Worm (Caenorhabditis elegans) whole organism, young adult: ENCODE measurements around the gene ent-4.

Experiments
- Y56A3A.18 ChIP-seq: fragments of 200-800 bp; sonication (Bioruptor generic); IDR thresholded peaks from 2 replicates; pipeline ENCODE4 v1.3.6; 2022; ENCODE audit warnings: missing genetic modification reagents, missing genetic modification characterization, missing compliant biosample characterization
- athp-1 ChIP-seq: sonication (generic microtip); optimal IDR thresholded peaks from 2 replicates; lab custom pipeline; 2017; ENCODE audit warnings: mild to moderate bottlenecking, missing genetic modification characterization, missing compliant biosample characterization
- cebp-1 ChIP-seq, 2 experiments: fragments of 200-800 bp in 1 of 2; sonication (Bioruptor generic) in 1 of 2; sonication (generic microtip) in 1 of 2; IDR thresholded peaks in 1 of 2; optimal IDR thresholded peaks in 1 of 2; 2 replicates each; pipeline versions ENCODE4 v1.3.6 to Lab custom; 2017 to 2022; ENCODE audit warnings: missing compliant biosample characterization in 2 of 2, missing genetic modification characterization in 2 of 2, mild to moderate bottlenecking in 1 of 2, missing genetic modification reagents in 1 of 2, moderate library complexity in 1 of 2
- egl-18 ChIP-seq: fragments of 200-800 bp; sonication (Bioruptor generic); IDR thresholded peaks from 2 replicates; pipeline ENCODE4 v1.3.6; 2022; ENCODE audit warnings: missing genetic modification reagents, missing genetic modification characterization, missing compliant biosample characterization
- let-607 ChIP-seq, 2 experiments: fragments of 200-800 bp in 1 of 2; sonication (Bioruptor generic) in 1 of 2; sonication (generic microtip) in 1 of 2; optimal IDR thresholded peaks; 2 replicates each; lab custom pipeline; 2016 to 2018; ENCODE audit warnings: mild to moderate bottlenecking in 2 of 2, missing compliant biosample characterization in 2 of 2, missing genetic modification characterization in 2 of 2, moderate library complexity in 2 of 2, missing genotype in 1 of 2
- mes-4 ChIP-seq: sonication (generic microtip); optimal IDR thresholded peaks from 2 replicates; lab custom pipeline; 2016; ENCODE audit warnings: missing genotype, missing genetic modification characterization, missing compliant biosample characterization
- nhr-179 ChIP-seq: sonication (generic microtip); optimal IDR thresholded peaks from 2 replicates; lab custom pipeline; 2016; ENCODE audit warnings: mild to moderate bottlenecking, missing genetic modification characterization, missing compliant biosample characterization
- snpc-1.3 ChIP-seq: sonication (generic microtip); optimal IDR thresholded peaks from 2 replicates; lab custom pipeline; 2017; ENCODE audit warnings: missing genetic modification characterization, mild to moderate bottlenecking, missing compliant biosample characterization, antibody characterized with exemption, moderate library complexity, missing genotype, missing genetic modification reagents; ENCODE audit not compliant: insufficient read depth
- unc-62 ChIP-seq: fragments of 150-350 bp; optimal IDR thresholded peaks from 2 replicates; lab custom pipeline; 2014; ENCODE audit warnings: missing biosample characterization, missing genetic modification reagents, missing genetic modification characterization

- peak; percentile 94 for TF ChIP-seq unc-62 (GFP tag; lab: Kevin White, UChicago)
- TF ChIP-seq egl-18 (GFP tag; lab: Robert Waterston, UW) = no peak
- TF ChIP-seq athp-1 = no peak
- TF ChIP-seq cebp-1 (GFP tag; IDR thresholded peaks at IDR 0.05; lab: Robert Waterston, UW) = no peak
- no peak for TF ChIP-seq cebp-1 (tag; optimal IDR thresholded peaks at IDR 0.05; lab: Kevin White, UChicago)
- no peak for TF ChIP-seq Y56A3A.18 (GFP tag; lab: Robert Waterston, UW)
- no peak for TF ChIP-seq snpc-1.3 (tag; lab: Kevin White, UChicago)
- TF ChIP-seq let-607 (tag; optimal IDR thresholded peaks at IDR 0.05; lab: Kevin White, UChicago) = no peak
- TF ChIP-seq nhr-179 (tag; lab: Kevin White, UChicago) = no peak
- no peak for TF ChIP-seq mes-4
These were observed 10.0 kb upstream of the ent-4 start for ce11 chrIV:13716735-13717134.
